Worm (Caenorhabditis elegans): Measurements from ENCODE around the gene svop-1.

DNA sequence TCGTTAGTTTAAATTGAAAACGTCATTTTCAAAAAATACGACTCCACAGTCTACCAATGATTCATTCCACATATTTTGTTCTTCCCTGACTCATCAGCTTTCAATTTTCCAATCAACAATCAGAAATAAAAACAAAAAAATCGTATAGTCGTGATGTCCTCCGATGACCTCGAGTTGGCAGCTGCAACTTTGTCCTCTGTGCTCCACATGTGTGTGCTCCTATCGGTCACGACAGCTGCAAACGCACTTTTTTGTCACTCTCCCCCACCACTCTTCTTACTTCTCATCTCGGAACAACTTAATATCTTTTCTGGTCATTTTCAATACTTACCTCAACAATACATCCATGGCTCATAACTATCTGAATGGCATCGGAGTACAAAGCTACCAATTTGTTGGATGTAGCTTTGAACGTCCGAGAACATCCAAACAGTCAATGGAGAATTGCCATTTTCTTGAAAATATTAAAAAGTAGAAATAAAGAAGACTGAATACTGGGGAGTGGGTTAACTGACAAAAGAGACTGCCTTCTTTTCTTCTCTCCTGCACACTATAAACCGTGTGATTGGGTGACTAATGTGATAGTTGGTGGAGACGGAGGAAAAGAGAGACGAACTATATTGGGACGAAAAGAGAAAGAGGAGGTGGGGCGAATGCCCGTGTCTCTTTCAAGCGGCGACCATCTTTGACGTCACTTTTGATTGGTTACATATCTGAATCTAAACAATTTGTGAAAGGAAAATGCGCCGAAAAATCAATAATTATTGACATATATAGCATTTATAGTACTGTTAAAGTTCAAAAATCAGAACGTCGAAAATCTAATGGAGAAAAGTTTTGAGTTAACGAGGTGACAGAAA, 18.1 kb downstream of the svop-1 start:
- TF ChIP-seq ama-1 (optimal IDR thresholded peaks at IDR 0.05) (no peak), pes-1 (GFP tag; IDR thresholded peaks at IDR 0.05) (no peak), F13C5.2 (tag; optimal IDR thresholded peaks at IDR 0.05) (no peak), flt-1 (GFP tag; IDR thresholded peaks at IDR 0.05) (no peak), ceh-13 (GFP tag; optimal IDR thresholded peaks at IDR 0.05) (no peak), ceh-36 (tag; optimal IDR thresholded peaks at IDR 0.05) (no peak)
